Worm (Caenorhabditis elegans): ENCODE data around the gene F19B10.4.

ce11 chrII:3641197-3641596 is 18.7 kb upstream of the F19B10.4 start, which contains the start of gene M151.1:
- TF ChIP-seq dao-5 (tag; optimal IDR thresholded peaks at IDR 0.05) (no peak), him-1 (tag; optimal IDR thresholded peaks at IDR 0.05) (no peak)
